Fruit fly (Drosophila melanogaster): ENCODE measurements around the gene CG9672.

- TF ChIP-seq CG8478 (optimal IDR thresholded peaks at IDR 0.05) (no peak), pan (optimal IDR thresholded peaks at IDR 0.05) (no peak), usp (GFP tag; optimal IDR thresholded peaks at IDR 0.05) (no peak)
Measured at dm6 chrX:16740606-16741005, 33.9 kb upstream of the CG9672 start, which contains the start of gene CG32568.
